Fruit fly (Drosophila melanogaster): ENCODE results near the gene Cyp28d1.

The Cyp28d1 gene

DNA sequence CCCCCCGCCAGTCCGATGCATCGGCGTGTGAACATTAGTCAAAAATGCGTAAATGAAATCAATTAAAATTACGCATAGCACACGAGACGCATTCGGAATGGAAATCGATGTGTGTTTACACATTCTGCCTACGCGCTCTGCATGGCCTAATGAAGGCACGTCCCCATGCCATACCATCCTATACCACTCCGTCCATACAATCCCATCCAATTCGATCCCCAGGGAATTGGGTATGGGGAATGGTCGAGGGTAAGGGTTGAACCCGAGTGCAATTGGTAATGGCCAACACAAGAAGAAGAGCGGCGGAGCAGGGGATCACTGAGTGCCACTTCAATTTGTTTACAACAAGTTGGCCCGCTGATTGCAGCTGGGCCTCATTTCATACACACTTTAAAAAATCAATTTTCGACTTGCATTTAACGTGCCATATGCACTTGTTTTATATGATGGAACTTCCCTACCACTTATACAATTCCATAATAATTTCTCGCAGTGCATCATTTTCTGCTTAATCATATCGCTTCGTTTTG, 35.2 kb downstream of the Cyp28d1 start (continued):
- TF ChIP-seq Elba2 (GFP tag; optimal IDR thresholded peaks at IDR 0.05) (no peak), ara (GFP tag; IDR thresholded peaks at IDR 0.05) (peak; percentile 33; the same call in 1 of the 2 replicates), z (GFP tag; IDR thresholded peaks at IDR 0.05) (no peak), CG15696 (tag; optimal IDR thresholded peaks at IDR 0.05) (peak; percentile 55), bowl (GFP tag; IDR thresholded peaks at IDR 0.05) (no peak), row (GFP tag; IDR thresholded peaks at IDR 0.05) (peak; percentile 58), Dref (GFP tag; IDR thresholded peaks at IDR 0.05) (no peak), CG34422 (GFP tag; IDR thresholded peaks at IDR 0.05) (no peak), dmrt11E (tag; optimal IDR thresholded peaks at IDR 0.05) (peak; percentile 68), unc-4 (GFP tag; IDR thresholded peaks at IDR 0.05; ENCODE audit: partially characterized antibody) (no peak), Oli (tag; optimal IDR thresholded peaks at IDR 0.05) (peak; percentile 30), CG2199 (GFP tag; IDR thresholded peaks at IDR 0.05) (peak; percentile 80; the same call in 2 of the 3 replicates), otp (GFP tag; IDR thresholded peaks at IDR 0.05) (0 out of 3 replicates have a peak, but pooled peaks have one; percentile 34), Atf6 (GFP tag; IDR thresholded peaks at IDR 0.05) (no peak), bab2 (GFP tag; optimal IDR thresholded peaks at IDR 0.05) (no peak), ac (GFP tag; optimal IDR thresholded peaks at IDR 0.05) (peak; percentile 57), trem (tag; optimal IDR thresholded peaks at IDR 0.05) (peak; percentile 54), YL-1 (GFP tag; optimal IDR thresholded peaks at IDR 0.05) (no peak), Aef1 (GFP tag; IDR thresholded peaks at IDR 0.05) (no peak), aop (GFP tag; IDR thresholded peaks at IDR 0.05) (no peak), CG33213 (GFP tag; optimal IDR thresholded peaks at IDR 0.05) (no peak), sisA (GFP tag; IDR thresholded peaks at IDR 0.05) (no peak), p53 (GFP tag; optimal IDR thresholded peaks at IDR 0.05) (peak; percentile 1), emc (GFP tag; optimal IDR thresholded peaks at IDR 0.05) (no peak), ken (GFP tag; IDR thresholded peaks at IDR 0.05) (peak; percentile 59; the same call in 2 of the 3 replicates), Max (GFP tag; optimal IDR thresholded peaks at IDR 0.05) (no peak), trh (GFP tag; optimal IDR thresholded peaks at IDR 0.05) (no peak), CG13296 (GFP tag; optimal IDR thresholded peaks at IDR 0.05) (no peak), Dip2 (GFP tag; IDR thresholded peaks at IDR 0.05) (no peak), Fer1 (GFP tag; optimal IDR thresholded peaks at IDR 0.05) (no peak), CG18262 (tag; optimal IDR thresholded peaks at IDR 0.05) (peak; percentile 64), Ptx1 (GFP tag; IDR thresholded peaks at IDR 0.05) (peak; percentile 36; the same call in 1 of the 2 replicates), CG4282 (GFP tag; optimal IDR thresholded peaks at IDR 0.05) (peak; percentile 2), CG2120 (GFP tag; optimal IDR thresholded peaks at IDR 0.05) (no peak), abd-A (tag; optimal IDR thresholded peaks at IDR 0.05) (no peak), Sry-δ (GFP tag; optimal IDR thresholded peaks at IDR 0.05) (no peak), onecut (GFP tag; IDR thresholded peaks at IDR 0.05) (0 out of 2 replicates have a peak, but pooled peaks have one; percentile 25), toy (GFP tag; IDR thresholded peaks at IDR 0.05) (no peak), knrl (GFP tag; IDR thresholded peaks at IDR 0.05; ENCODE audit: partially characterized antibody) (no peak), CG30431 (GFP tag; optimal IDR thresholded peaks at IDR 0.05) (peak; percentile 7), CG34224 (GFP tag; IDR thresholded peaks at IDR 0.05; ENCODE audit: partially characterized antibody) (no peak), cg (GFP tag; optimal IDR thresholded peaks at IDR 0.05) (no peak), Asciz (GFP tag; optimal IDR thresholded peaks at IDR 0.05) (peak; percentile 24), CG8944 (GFP tag; optimal IDR thresholded peaks at IDR 0.05) (peak; percentile 30), HLH54F (GFP tag; optimal IDR thresholded peaks at IDR 0.05) (no peak), nerfin-1 (tag; optimal IDR thresholded peaks at IDR 0.05) (peak; percentile 35), C15 (GFP tag; IDR thresholded peaks at IDR 0.05) (no peak), sug (tag; optimal IDR thresholded peaks at IDR 0.05) (no peak), CG14014 (GFP tag; IDR thresholded peaks at IDR 0.05) (no peak), pho (GFP tag; optimal IDR thresholded peaks at IDR 0.05) (no peak), Poxn (GFP tag; IDR thresholded peaks at IDR 0.05) (no peak), slbo (GFP tag; IDR thresholded peaks at IDR 0.05) (no peak)

Data from whole organism, embryonic.